Worm (Caenorhabditis elegans) whole organism, L2 larva: ENCODE results near the gene npl-4.1.

Source experiments
- C34F6.9 ChIP-seq: fragments of 150-350 bp; optimal IDR thresholded peaks from 2 replicates; lab custom pipeline; 2014; ENCODE audit warnings: missing biosample characterization, missing genetic modification characterization
- F13H6.1 ChIP-seq: sonication (generic microtip); optimal IDR thresholded peaks from 2 replicates; lab custom pipeline; 2016; ENCODE audit warnings: missing genetic modification characterization, missing compliant biosample characterization
- R02D3.7 ChIP-seq: fragments of 150-350 bp; optimal IDR thresholded peaks from 2 replicates; lab custom pipeline; 2014; ENCODE audit warnings: missing biosample characterization, missing genetic modification characterization
- Y55F3AM.14 ChIP-seq: fragments of 200-800 bp; sonication (Bioruptor generic); optimal IDR thresholded peaks from 2 replicates; lab custom pipeline; 2018; ENCODE audit warnings: mild to moderate bottlenecking, missing genetic modification characterization, missing compliant biosample characterization
- ZK546.5 ChIP-seq: sonication (generic microtip); optimal IDR thresholded peaks from 2 replicates; lab custom pipeline; 2017; ENCODE audit warnings: missing biosample characterization, missing genetic modification characterization
- alr-1 ChIP-seq: fragments of 150-350 bp; optimal IDR thresholded peaks from 2 replicates; lab custom pipeline; 2014; ENCODE audit warnings: missing biosample characterization, missing genetic modification characterization
- aly-2 ChIP-seq: fragments of 150-350 bp; optimal IDR thresholded peaks from 2 replicates; lab custom pipeline; 2014; ENCODE audit warnings: missing biosample characterization, missing genetic modification characterization
- blmp-1 ChIP-seq: sonication (generic microtip); optimal IDR thresholded peaks from 2 replicates; lab custom pipeline; 2017; ENCODE audit warnings: missing genetic modification characterization, mild to moderate bottlenecking, missing compliant biosample characterization, antibody characterized with exemption, moderate library complexity; ENCODE audit not compliant: insufficient read depth
- ceh-16 ChIP-seq: fragments of 150-350 bp; optimal IDR thresholded peaks from 2 replicates; lab custom pipeline; 2014; ENCODE audit warnings: missing biosample characterization, missing genetic modification characterization
- crh-2 ChIP-seq: sonication (generic microtip); optimal IDR thresholded peaks from 2 replicates; lab custom pipeline; 2017; ENCODE audit warnings: missing biosample characterization, missing genetic modification characterization
- egl-27 ChIP-seq: sonication (generic microtip); optimal IDR thresholded peaks from 3 replicates; lab custom pipeline; 2017; ENCODE audit warnings: missing biosample characterization, missing genetic modification reagents, missing genetic modification characterization
- fos-1 ChIP-seq: fragments of 150-350 bp; optimal IDR thresholded peaks from 2 replicates; lab custom pipeline; 2014; ENCODE audit warnings: missing biosample characterization, missing genetic modification characterization
- gmeb-1 ChIP-seq: fragments of 150-350 bp; optimal IDR thresholded peaks from 2 replicates; lab custom pipeline; 2014; ENCODE audit warnings: missing biosample characterization, missing genetic modification characterization
- lin-11 ChIP-seq: fragments of 150-350 bp; sonication (generic microtip); optimal IDR thresholded peaks from 2 replicates; lab custom pipeline; 2014; ENCODE audit warnings: missing biosample characterization, missing genetic modification characterization, inconsistent platforms, mixed read lengths
- mdl-1 ChIP-seq, 2 experiments: fragments of 150-350 bp in 1 of 2; sonication (generic microtip) in 1 of 2; optimal IDR thresholded peaks; 2 replicates each; lab custom pipeline; 2017; ENCODE audit warnings: missing biosample characterization in 2 of 2, missing genetic modification characterization in 2 of 2
- nhr-10 ChIP-seq: sonication (generic microtip); optimal IDR thresholded peaks from 2 replicates; lab custom pipeline; 2017; ENCODE audit warnings: missing biosample characterization, missing genetic modification characterization
- nhr-11 ChIP-seq: fragments of 150-350 bp; optimal IDR thresholded peaks from 2 replicates; lab custom pipeline; 2014; ENCODE audit warnings: missing biosample characterization, missing genetic modification characterization
- nhr-12 ChIP-seq: fragments of 150-350 bp; optimal IDR thresholded peaks from 2 replicates; lab custom pipeline; 2014; ENCODE audit warnings: missing biosample characterization, missing genetic modification characterization
- nhr-21 ChIP-seq: fragments of 150-350 bp; optimal IDR thresholded peaks from 2 replicates; lab custom pipeline; 2014; ENCODE audit warnings: missing biosample characterization, missing genetic modification characterization
- nhr-23 ChIP-seq: fragments of 150-350 bp; optimal IDR thresholded peaks from 2 replicates; lab custom pipeline; 2014; ENCODE audit warnings: missing biosample characterization, missing genetic modification reagents, missing genetic modification characterization
- nhr-237 ChIP-seq: fragments of 150-350 bp; optimal IDR thresholded peaks from 2 replicates; lab custom pipeline; 2014; ENCODE audit warnings: missing biosample characterization, missing genetic modification characterization
- nhr-25 ChIP-seq: fragments of 150-350 bp; sonication (generic microtip); optimal IDR thresholded peaks from 3 replicates; lab custom pipeline; 2014; ENCODE audit warnings: missing biosample characterization, missing genetic modification characterization
- nhr-77 ChIP-seq: fragments of 150-350 bp; optimal IDR thresholded peaks from 2 replicates; lab custom pipeline; 2014; ENCODE audit warnings: missing biosample characterization, missing genetic modification characterization
- peb-1 ChIP-seq: fragments of 150-350 bp; optimal IDR thresholded peaks from 2 replicates; lab custom pipeline; 2014; ENCODE audit warnings: missing biosample characterization, missing genetic modification characterization
- skn-1 ChIP-seq: sonication (generic microtip); optimal IDR thresholded peaks from 2 replicates; lab custom pipeline; 2017; ENCODE audit warnings: missing biosample characterization, missing genetic modification characterization
- snpc-4 ChIP-seq: fragments of 150-350 bp; optimal IDR thresholded peaks from 2 replicates; lab custom pipeline; 2014; ENCODE audit warnings: missing biosample characterization, missing genetic modification characterization
- unc-39 ChIP-seq: fragments of 150-350 bp; optimal IDR thresholded peaks from 2 replicates; lab custom pipeline; 2014; ENCODE audit warnings: missing biosample characterization, missing genetic modification characterization
- unc-62 ChIP-seq: fragments of 150-350 bp; optimal IDR thresholded peaks from 2 replicates; lab custom pipeline; 2014; ENCODE audit warnings: missing biosample characterization, missing genetic modification reagents, missing genetic modification characterization
- ztf-1 ChIP-seq: fragments of 200-800 bp; sonication (Bioruptor generic); conservative IDR thresholded peaks from 2 replicates; pipeline ENCODE4 v1.3.6; 2022; ENCODE audit warnings: missing genetic modification characterization, missing compliant biosample characterization
- ztf-4 ChIP-seq: fragments of 150-350 bp; optimal IDR thresholded peaks from 2 replicates; lab custom pipeline; 2014; ENCODE audit warnings: missing biosample characterization, missing genetic modification characterization

The npl-4.1 gene

ce11 chrII:5668830-5669229, 37.7 kb downstream of the npl-4.1 start, which contains the start of gene C25H3.7:
Gene C25H3.7 (minus strand): TSS chrII:5668930.
- TF ChIP-seq ZK546.5 (tag; lab: Kevin White, UChicago): no peak
- TF ChIP-seq gmeb-1: no peak
- no peak for TF ChIP-seq nhr-25 (tag; lab: Kevin White, UChicago)
- TF ChIP-seq nhr-77: no peak
- TF ChIP-seq blmp-1 (tag; lab: Kevin White, UChicago): no peak
- no peak for TF ChIP-seq nhr-11 (tag; lab: Kevin White, UChicago)
- TF ChIP-seq alr-1 (tag; lab: Kevin White, UChicago): no peak
- no peak for TF ChIP-seq nhr-12 (tag; lab: Kevin White, UChicago)
- TF ChIP-seq nhr-10 (tag; lab: Kevin White, UChicago): no peak
- TF ChIP-seq fos-1: no peak
- no peak for TF ChIP-seq egl-27
- TF ChIP-seq mdl-1 (tag; optimal IDR thresholded peaks at IDR 0.05; lab: Kevin White, UChicago): no peak
- TF ChIP-seq ceh-16: no peak
- no peak for TF ChIP-seq F13H6.1
- no peak for TF ChIP-seq aly-2
- TF ChIP-seq, all 48 proteins: peak for 0

ce11 chrII:5669580-5669979, 38.4 kb downstream of the npl-4.1 start, which contains the start of gene C25H3.17:
Gene C25H3.17 (minus strand): TSS chrII:5669680.
- no peak for TF ChIP-seq nhr-21 (tag; lab: Kevin White, UChicago)
- TF ChIP-seq unc-39 (tag; lab: Kevin White, UChicago): no peak
- TF ChIP-seq F13H6.1: no peak

ce11 chrII:5680703-5681102, 49.6 kb downstream of the npl-4.1 start, which contains the start of gene flp-27:
Gene flp-27 (plus strand): TSS chrII:5681003.
- TF ChIP-seq C34F6.9 (no peak), unc-39 (tag; lab: Kevin White, UChicago) (no peak), blmp-1 (tag; lab: Kevin White, UChicago) (no peak), aly-2 (no peak), egl-27 (no peak), unc-62 (GFP tag; lab: Kevin White, UChicago) (no peak), nhr-77 (no peak), nhr-237 (no peak), lin-11 (no peak), R02D3.7 (tag; lab: Kevin White, UChicago) (no peak), crh-2 (tag; lab: Kevin White, UChicago) (no peak), ztf-4 (tag; lab: Kevin White, UChicago) (no peak), ztf-1 (GFP tag; lab: Robert Waterston, UW) (no peak), snpc-4 (no peak), peb-1 (tag; lab: Kevin White, UChicago) (no peak), mdl-1 (tag; optimal IDR thresholded peaks at IDR 0.05; lab: Kevin White, UChicago) (no peak), skn-1 (tag; lab: Kevin White, UChicago) (no peak), Y55F3AM.14 (GFP tag; lab: Kevin White, UChicago) (no peak), nhr-23 (tag; lab: Kevin White, UChicago) (no peak), ceh-16 (no peak)
